Fruit fly (Drosophila melanogaster) whole organism, pupa: ENCODE data around the gene RYa-R.
A peak's percentile ranks its signal among the peaks of the same experiment; 100 is the strongest.

Source experiments
- CG10348 ChIP-seq: fragments of 200-800 bp; sonication (Bioruptor generic); IDR thresholded peaks from 2 replicates; pipeline ENCODE4 v1.3.6; 2022; ENCODE audit warnings: missing biosample characterization, missing genetic modification characterization
- CG12605 ChIP-seq: fragments of 200-800 bp; sonication (Bioruptor generic); IDR thresholded peaks from 2 replicates; pipeline ENCODE4 v1.3.6; 2022; ENCODE audit warnings: missing biosample characterization, missing genetic modification characterization
- CG13204 ChIP-seq: fragments of 200-800 bp; sonication (Bioruptor generic); optimal IDR thresholded peaks from 2 replicates; lab custom pipeline; 2018; ENCODE audit warnings: missing biosample characterization, mild to moderate bottlenecking, missing genetic modification characterization, moderate library complexity
- CG14655 ChIP-seq: fragments of 200-800 bp; sonication (Bioruptor generic); optimal IDR thresholded peaks from 3 replicates; lab custom pipeline; 2017; ENCODE audit warnings: mild to moderate bottlenecking, missing biosample characterization, missing genetic modification reagents, missing genetic modification characterization
- CG15710 ChIP-seq: fragments of 200-800 bp; sonication (Bioruptor generic); optimal IDR thresholded peaks from 2 replicates; lab custom pipeline; 2018; ENCODE audit warnings: missing biosample characterization, mild to moderate bottlenecking, missing genetic modification characterization, moderate library complexity
- CG17806 ChIP-seq: fragments of 200-800 bp; sonication (Bioruptor generic); optimal IDR thresholded peaks from 2 replicates; lab custom pipeline; 2018; ENCODE audit warnings: missing biosample characterization, mild to moderate bottlenecking, missing genetic modification characterization, moderate library complexity
- CG32121 ChIP-seq: fragments of 200-800 bp; sonication (Bioruptor generic); IDR thresholded peaks from 2 replicates; pipeline ENCODE4 v1.3.6; 2022; ENCODE audit warnings: missing biosample characterization, missing genetic modification characterization
- CG34367 ChIP-seq: fragments of 200-800 bp; sonication (Bioruptor generic); optimal IDR thresholded peaks from 2 replicates; lab custom pipeline; 2018; ENCODE audit warnings: missing biosample characterization, mild to moderate bottlenecking, missing genetic modification characterization
- CG4496 ChIP-seq: fragments of 200-800 bp; sonication (Bioruptor generic); IDR thresholded peaks from 3 replicates; pipeline ENCODE4 v1.3.6; 2022; ENCODE audit warnings: missing biosample characterization, missing genetic modification characterization
- CG8159 ChIP-seq: fragments of 200-800 bp; sonication (Bioruptor generic); optimal IDR thresholded peaks from 3 replicates; lab custom pipeline; 2018; ENCODE audit warnings: missing biosample characterization, mild to moderate bottlenecking, missing genetic modification characterization, moderate library complexity
- CG8301 ChIP-seq: fragments of 200-800 bp; sonication (Bioruptor generic); optimal IDR thresholded peaks from 2 replicates; lab custom pipeline; 2018; ENCODE audit warnings: missing biosample characterization, mild to moderate bottlenecking, missing genetic modification characterization
- CG9948 ChIP-seq: fragments of 200-800 bp; sonication (Bioruptor generic); optimal IDR thresholded peaks from 2 replicates; lab custom pipeline; 2018; ENCODE audit warnings: missing biosample characterization, mild to moderate bottlenecking, missing genetic modification characterization, moderate library complexity
- D1 ChIP-seq: fragments of 200-800 bp; sonication (Bioruptor generic); optimal IDR thresholded peaks from 2 replicates; lab custom pipeline; 2018; ENCODE audit warnings: missing biosample characterization, mild to moderate bottlenecking, missing genetic modification characterization, moderate library complexity
- EcR ChIP-seq: fragments of 200-800 bp; sonication (Bioruptor generic); optimal IDR thresholded peaks from 3 replicates; lab custom pipeline; 2019; ENCODE audit warnings: missing biosample characterization, missing genetic modification characterization, mild to moderate bottlenecking, moderate library complexity, missing genetic modification reagents
- Ets98B ChIP-seq: fragments of 200-800 bp; sonication (Bioruptor generic); IDR thresholded peaks from 2 replicates; pipeline ENCODE4 v1.3.6; 2022; ENCODE audit warnings: missing biosample characterization, missing genetic modification characterization
- Pif1A ChIP-seq: fragments of 200-800 bp; sonication (Bioruptor generic); optimal IDR thresholded peaks from 3 replicates; lab custom pipeline; 2016; ENCODE audit warnings: missing biosample characterization, missing genetic modification characterization
- Pif1B ChIP-seq: fragments of 200-800 bp; sonication (Bioruptor generic); optimal IDR thresholded peaks from 3 replicates; lab custom pipeline; 2016; ENCODE audit warnings: missing biosample characterization, missing genetic modification characterization
- Snoo ChIP-seq: fragments of 200-800 bp; sonication (Bioruptor generic); optimal IDR thresholded peaks from 3 replicates; lab custom pipeline; 2017; ENCODE audit warnings: missing biosample characterization, mild to moderate bottlenecking, missing genetic modification characterization, inconsistent platforms
- fd96Ca ChIP-seq: fragments of 200-800 bp; sonication (Bioruptor generic); IDR thresholded peaks from 3 replicates; pipeline ENCODE4 v1.3.6; 2022; ENCODE audit warnings: missing biosample characterization, missing genetic modification characterization
- gl ChIP-seq: fragments of 200-800 bp; sonication (Bioruptor generic); optimal IDR thresholded peaks from 2 replicates; lab custom pipeline; 2018; ENCODE audit warnings: missing biosample characterization, mild to moderate bottlenecking, missing genetic modification characterization
- rn ChIP-seq: fragments of 200-800 bp; sonication (Bioruptor generic); IDR thresholded peaks from 2 replicates; pipeline ENCODE4 v1.3.6; 2022; ENCODE audit warnings: missing biosample characterization, missing genetic modification characterization

Gene RYa-R

DNA sequence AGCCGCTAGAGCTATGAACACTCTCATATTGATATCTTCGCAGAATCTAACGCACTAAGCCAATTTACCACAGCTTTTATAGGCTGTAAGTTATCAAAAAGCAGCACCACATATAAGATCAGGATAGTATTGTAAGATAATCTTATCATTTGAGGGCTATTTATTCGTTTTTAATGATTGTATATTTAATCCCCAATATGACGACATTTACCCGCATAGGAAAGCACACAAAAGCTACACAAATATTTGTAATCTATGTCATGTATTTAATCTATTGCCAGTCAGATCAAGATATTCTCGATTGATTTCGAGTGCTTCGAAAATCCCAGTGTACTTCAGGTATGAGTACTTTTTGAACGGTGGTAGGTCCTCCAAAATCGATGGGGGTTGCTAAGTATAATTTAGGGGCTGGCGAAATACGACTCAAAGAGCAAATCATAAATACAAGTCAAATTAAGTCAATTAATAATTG is 23.0 kb downstream of the RYa-R start, which contains the start of gene CG17191:
Gene CG17191, minus strand, starts transcription at position 51 of the 472 bp plus-strand sequence.
- TF ChIP-seq Ets98B (GFP tag; lab: Robert Waterston, UW) (no peak), CG10348 (no peak), CG17806 (tag; lab: Kevin White, UChicago) (no peak), Pif1A (no peak), CG4496 (GFP tag; lab: Robert Waterston, UW) (no peak), CG8159 (no peak), gl (tag; lab: Kevin White, UChicago) (no peak), Pif1B (GFP tag; lab: Kevin White, UChicago) (no peak), EcR (GFP tag; lab: Kevin White, UChicago) (no peak), rn (no peak)
- TF ChIP-seq, all 21 proteins: peak for 0

DNA sequence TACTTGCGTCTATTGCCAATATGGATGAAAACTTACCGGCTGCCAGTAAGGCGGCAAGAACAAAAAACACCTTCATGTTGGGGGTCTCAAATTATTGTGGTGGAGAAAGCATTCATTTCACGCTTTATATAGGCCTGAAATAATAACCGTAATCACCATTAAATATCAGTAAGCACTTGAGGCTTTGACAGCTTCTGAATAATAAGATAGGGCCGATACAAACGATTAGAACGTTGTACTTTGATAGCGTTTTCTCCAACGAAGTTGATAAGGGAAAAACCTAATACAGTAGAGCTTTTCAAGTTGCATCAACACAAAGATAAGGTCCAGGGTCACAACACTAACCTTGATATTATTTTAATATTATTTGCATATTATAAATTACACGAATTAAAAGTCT is 24.5 kb downstream of the RYa-R start, which contains the start of gene CG6283:
Gene CG6283, minus strand, starts transcription at position 101 of the 400 bp plus-strand sequence.
- TF ChIP-seq CG17806 (tag; lab: Kevin White, UChicago), result no peak
- TF ChIP-seq rn, result no peak
- TF ChIP-seq CG12605 (GFP tag; lab: Robert Waterston, UW), result no peak
- TF ChIP-seq gl (tag; lab: Kevin White, UChicago), result no peak
- no peak for TF ChIP-seq CG15710 (tag; lab: Kevin White, UChicago)
- TF ChIP-seq Snoo (tag; lab: Kevin White, UChicago), result no peak
- TF ChIP-seq Pif1A, result no peak
- TF ChIP-seq CG4496 (GFP tag; lab: Robert Waterston, UW), result no peak
- TF ChIP-seq Ets98B (GFP tag; lab: Robert Waterston, UW), result no peak
- no peak for TF ChIP-seq CG9948 (tag; lab: Kevin White, UChicago)

DNA sequence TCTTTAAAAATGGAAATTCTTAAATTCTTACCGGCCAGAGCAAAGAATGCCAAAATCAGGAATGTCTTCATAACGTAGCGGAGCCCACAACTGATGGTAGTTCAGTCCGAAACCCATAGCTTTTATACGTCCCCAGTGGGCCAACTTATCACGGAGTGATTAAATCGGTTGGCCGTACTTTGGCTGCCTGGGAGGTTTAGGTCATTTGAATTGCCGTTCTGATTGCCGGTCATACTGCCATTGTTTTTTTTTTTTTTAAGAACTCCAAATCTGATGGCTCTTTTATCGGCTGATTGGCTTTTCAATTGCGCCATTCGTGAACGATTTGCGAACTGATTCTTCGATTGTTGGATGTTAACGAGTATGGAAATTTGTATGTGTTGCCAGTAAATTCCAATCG is 26.3 kb downstream of the RYa-R start, which contains the start of gene CG6277:
Gene CG6277, minus strand, starts transcription at position 101 of the 400 bp plus-strand sequence.
- TF ChIP-seq CG9948 (tag; lab: Kevin White, UChicago) (no peak), Pif1A (no peak), CG13204 (no peak), Pif1B (GFP tag; lab: Kevin White, UChicago) (no peak), CG15710 (tag; lab: Kevin White, UChicago) (no peak), CG34367 (tag; lab: Kevin White, UChicago) (no peak), CG8159 (no peak), CG17806 (tag; lab: Kevin White, UChicago) (no peak), EcR (GFP tag; lab: Kevin White, UChicago) (no peak), gl (tag; lab: Kevin White, UChicago) (no peak)

DNA sequence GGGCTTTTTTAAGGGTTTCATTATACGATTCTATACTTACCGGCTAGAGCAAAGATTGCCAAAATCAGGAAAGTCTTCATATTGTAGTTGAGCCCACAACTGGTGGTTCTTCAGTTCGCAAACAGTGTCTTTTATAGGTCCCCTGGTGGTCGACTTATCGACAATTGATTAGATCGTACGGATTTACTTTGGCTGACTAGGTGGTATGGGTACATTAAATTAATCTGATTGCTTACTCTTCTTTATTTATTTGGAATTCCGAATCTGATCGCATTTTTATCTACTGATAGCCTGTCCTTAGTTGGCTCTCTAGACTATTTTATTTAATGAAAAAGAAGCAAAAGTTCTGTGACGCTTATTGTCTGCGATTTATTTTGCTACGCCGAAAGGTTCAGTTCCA is 29.2 kb downstream of the RYa-R start, which contains the start of gene CG6271:
Gene CG6271, minus strand, starts transcription at position 101 of the 400 bp plus-strand sequence.
- TF ChIP-seq CG34367 (tag; lab: Kevin White, UChicago), result no peak
- TF ChIP-seq Pif1A, result no peak
- no peak for TF ChIP-seq Snoo (tag; lab: Kevin White, UChicago)
- no peak for TF ChIP-seq CG12605 (GFP tag; lab: Robert Waterston, UW)
- TF ChIP-seq CG15710 (tag; lab: Kevin White, UChicago), result no peak
- no peak for TF ChIP-seq CG8301 (tag; lab: Kevin White, UChicago)
- TF ChIP-seq CG9948 (tag; lab: Kevin White, UChicago), result no peak
- no peak for TF ChIP-seq Pif1B (GFP tag; lab: Kevin White, UChicago)
- no peak for TF ChIP-seq D1
- no peak for TF ChIP-seq CG14655 (GFP tag; lab: Kevin White, UChicago)
- no peak for TF ChIP-seq CG10348
- TF ChIP-seq fd96Ca (GFP tag; lab: Robert Waterston, UW), result no peak
- no peak for TF ChIP-seq CG17806 (tag; lab: Kevin White, UChicago)
- TF ChIP-seq rn, result no peak
- TF ChIP-seq CG13204, result no peak
- TF ChIP-seq CG32121, result no peak
- TF ChIP-seq CG8159, result no peak
- no peak for TF ChIP-seq CG4496 (GFP tag; lab: Robert Waterston, UW)
- TF ChIP-seq gl (tag; lab: Kevin White, UChicago), result no peak
- no peak for TF ChIP-seq EcR (GFP tag; lab: Kevin White, UChicago)
- TF ChIP-seq, all 21 proteins: peak for 0

- no peak for TF ChIP-seq CG8159
- no peak for TF ChIP-seq CG13204
- no peak for TF ChIP-seq gl (tag; lab: Kevin White, UChicago)
- TF ChIP-seq CG12605 (GFP tag; lab: Robert Waterston, UW), result no peak
- TF ChIP-seq CG34367 (tag; lab: Kevin White, UChicago), result no peak
- 0 out of 3 replicates have a peak, but pooled peaks have one; percentile 17 for TF ChIP-seq CG4496 (GFP tag; lab: Robert Waterston, UW)
- TF ChIP-seq CG14655 (GFP tag; lab: Kevin White, UChicago), result peak; percentile 50
- no peak for TF ChIP-seq CG17806 (tag; lab: Kevin White, UChicago)
- TF ChIP-seq D1, result no peak
- TF ChIP-seq Snoo (tag; lab: Kevin White, UChicago), result no peak
- TF ChIP-seq CG8301 (tag; lab: Kevin White, UChicago), result peak; percentile 55
- TF ChIP-seq CG15710 (tag; lab: Kevin White, UChicago), result no peak
- TF ChIP-seq CG32121, result no peak
- TF ChIP-seq rn, result no peak
- TF ChIP-seq Pif1A, result no peak
- 0 out of 2 replicates have a peak, but pooled peaks have one; percentile 22 for TF ChIP-seq Ets98B (GFP tag; lab: Robert Waterston, UW)
- no peak for TF ChIP-seq fd96Ca (GFP tag; lab: Robert Waterston, UW)
These were observed 37.2 kb downstream of the RYa-R start for dm6 chr3R:27033935-27034334.

dm6 chr3R:27040044-27040443 is 43.3 kb downstream of the RYa-R start:
- no peak for TF ChIP-seq CG10348
- TF ChIP-seq CG17806 (tag; lab: Kevin White, UChicago), result no peak
- TF ChIP-seq CG4496 (GFP tag; lab: Robert Waterston, UW), result no peak
- TF ChIP-seq rn, result no peak
- no peak for TF ChIP-seq Snoo (tag; lab: Kevin White, UChicago)
- no peak for TF ChIP-seq CG32121
- TF ChIP-seq Pif1B (GFP tag; lab: Kevin White, UChicago), result no peak
- TF ChIP-seq CG12605 (GFP tag; lab: Robert Waterston, UW), result no peak
- TF ChIP-seq fd96Ca (GFP tag; lab: Robert Waterston, UW), result no peak
